Worm (Caenorhabditis elegans) whole organism, early embryonic: Measurements from ENCODE around the gene sym-1.

Experiments
- B0310.2 ChIP-seq: sonication (generic microtip); optimal IDR thresholded peaks from 2 replicates; lab custom pipeline; 2016; ENCODE audit warnings: mild to moderate bottlenecking, missing genetic modification characterization, missing compliant biosample characterization
- F13C5.2 ChIP-seq: sonication (generic microtip); optimal IDR thresholded peaks from 2 replicates; lab custom pipeline; 2017; ENCODE audit warnings: mild to moderate bottlenecking, missing genetic modification characterization, inconsistent platforms, missing compliant biosample characterization
- ceh-36 ChIP-seq: sonication (generic microtip); optimal IDR thresholded peaks from 2 replicates; lab custom pipeline; 2016; ENCODE audit warnings: missing genetic modification characterization, inconsistent platforms, missing compliant biosample characterization
- ets-7 ChIP-seq: sonication (generic microtip); optimal IDR thresholded peaks from 2 replicates; lab custom pipeline; 2016; ENCODE audit warnings: missing genotype, missing genetic modification characterization, missing compliant biosample characterization
- hmg-4 ChIP-seq: fragments of 200-800 bp; sonication (Bioruptor generic); optimal IDR thresholded peaks from 2 replicates; lab custom pipeline; 2018; ENCODE audit warnings: mild to moderate bottlenecking, missing genetic modification characterization, missing compliant biosample characterization
- hnd-1 ChIP-seq: sonication (generic microtip); optimal IDR thresholded peaks from 2 replicates; lab custom pipeline; 2016; ENCODE audit warnings: missing genetic modification characterization, missing compliant biosample characterization
- scrt-1 ChIP-seq: fragments of 200-800 bp; sonication (Bioruptor generic); IDR thresholded peaks from 2 replicates; pipeline ENCODE4 v1.3.6; 2022; ENCODE audit warnings: missing genetic modification characterization, missing compliant biosample characterization
- tra-4 ChIP-seq: sonication (generic microtip); optimal IDR thresholded peaks from 2 replicates; lab custom pipeline; 2017; ENCODE audit warnings: missing genetic modification characterization, missing compliant biosample characterization

The sym-1 gene

DNA sequence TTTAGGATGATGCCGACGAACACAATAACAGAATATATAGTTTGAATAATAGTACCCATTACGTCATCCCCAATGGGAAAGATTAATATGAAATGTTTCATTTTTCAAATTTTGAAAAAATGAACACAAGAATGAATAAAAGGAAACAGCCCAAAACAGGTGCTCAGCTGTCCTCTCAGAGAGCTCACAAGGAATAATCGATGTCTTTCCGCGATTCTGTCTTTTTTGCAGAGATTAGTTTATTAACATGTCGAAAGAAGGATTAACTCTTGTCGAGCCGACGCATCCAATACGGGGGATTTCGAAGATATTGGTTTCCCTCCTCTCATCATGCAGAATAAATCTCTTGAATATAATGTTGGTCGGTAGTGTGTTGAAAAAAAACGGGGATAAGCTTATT lies 47.4 kb downstream of the sym-1 start, which contains the start of gene F54E4.2:
Gene F54E4.2, minus strand, starts transcription at position 101 of the 400 bp plus-strand sequence.
- TF ChIP-seq ceh-36 (tag; lab: Kevin White, UChicago) (peak; percentile 37), F13C5.2 (tag; lab: Kevin White, UChicago) (no peak)

DNA sequence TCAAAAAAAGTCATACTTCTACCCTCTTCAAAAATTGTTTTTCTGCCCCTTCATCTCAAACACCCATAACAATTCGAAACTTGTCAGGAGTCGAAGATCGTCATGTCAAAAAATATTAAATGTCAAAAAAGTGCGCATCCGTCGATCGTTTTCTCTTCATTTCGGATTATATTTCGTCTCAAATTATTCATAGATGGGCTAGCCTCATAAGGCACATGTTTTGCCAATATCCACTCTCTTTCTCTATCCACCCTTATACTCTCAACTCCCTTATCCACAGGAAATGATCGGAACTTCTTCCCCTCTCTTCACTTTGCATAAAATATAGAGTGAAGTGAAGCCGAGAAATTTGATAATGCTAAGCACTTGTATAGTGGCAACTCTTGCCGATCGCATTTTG lies 52.3 kb downstream of the sym-1 start:
- TF ChIP-seq B0310.2 (tag; lab: Kevin White, UChicago) (no peak), tra-4 (tag; lab: Kevin White, UChicago) (no peak), hnd-1 (tag; lab: Kevin White, UChicago) (no peak), hmg-4 (GFP tag; lab: Kevin White, UChicago) (no peak), ets-7 (tag; lab: Kevin White, UChicago) (no peak), scrt-1 (GFP tag; lab: Robert Waterston, UW) (no peak)
